Worm (Caenorhabditis elegans): Measurements from ENCODE around the gene srsx-16.

DNA sequence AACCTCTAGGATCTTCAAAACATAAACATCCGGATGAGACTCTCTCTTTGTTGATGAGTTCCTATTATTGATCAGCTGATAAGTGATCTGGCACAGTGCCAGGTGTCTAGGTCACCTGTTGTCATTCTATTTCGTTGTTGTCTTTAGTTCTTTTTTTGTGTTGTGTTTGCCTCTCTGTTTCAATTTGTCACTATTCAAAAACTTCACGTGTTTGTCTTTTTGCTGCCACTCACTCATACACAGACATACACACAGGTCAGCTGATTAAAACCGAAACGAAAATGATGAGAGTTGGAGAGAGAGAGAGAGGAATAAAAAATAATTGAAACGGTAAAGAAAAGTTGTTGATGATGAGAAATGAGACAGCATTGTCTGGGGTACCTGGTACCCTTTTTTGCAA lies 28.4 kb downstream of the srsx-16 start:
- TF ChIP-seq ztf-11 (tag; optimal IDR thresholded peaks at IDR 0.05) (no peak), pag-3 (tag; optimal IDR thresholded peaks at IDR 0.05; ENCODE audit: borderline replicate concordance, insufficient read depth) (peak; percentile 66), aly-2 (tag; optimal IDR thresholded peaks at IDR 0.05) (no peak), ceh-82 (tag; optimal IDR thresholded peaks at IDR 0.05) (no peak), nhr-71 (tag; optimal IDR thresholded peaks at IDR 0.05) (peak; percentile 96), nhr-12 (tag; optimal IDR thresholded peaks at IDR 0.05) (no peak), nhr-28 (tag; optimal IDR thresholded peaks at IDR 0.05) (no peak), ceh-63 (GFP tag; optimal IDR thresholded peaks at IDR 0.05) (no peak), unc-86 (tag; optimal IDR thresholded peaks at IDR 0.05) (no peak), nhr-90 (tag; optimal IDR thresholded peaks at IDR 0.05; ENCODE audit: poor library complexity) (peak; percentile 86), lin-13 (GFP tag; optimal IDR thresholded peaks at IDR 0.05) (peak; percentile 82), pqm-1 (tag; optimal IDR thresholded peaks at IDR 0.05) (no peak), nhr-19 (GFP tag; conservative IDR thresholded peaks at IDR 0.05) (peak; percentile 84)

Measured in whole organism, L1 larva.